Worm (Caenorhabditis elegans) whole organism, L3 larva: ENCODE data around the gene ZC374.2.

Experiments used
- ZK546.5 ChIP-seq: sonication (generic microtip); optimal IDR thresholded peaks from 2 replicates; lab custom pipeline; 2017; ENCODE audit warnings: missing biosample characterization, missing genetic modification characterization
- ama-1 ChIP-seq: fragments of 150-350 bp; optimal IDR thresholded peaks from 2 replicates; lab custom pipeline; 2018
- ceh-9 ChIP-seq: sonication (generic microtip); optimal IDR thresholded peaks from 2 replicates; lab custom pipeline; 2018; ENCODE audit warnings: missing biosample characterization, missing genetic modification characterization
- elt-2 ChIP-seq: sonication (generic microtip); optimal IDR thresholded peaks from 2 replicates; lab custom pipeline; 2016; ENCODE audit warnings: missing genetic modification reagents, mild to moderate bottlenecking, missing genetic modification characterization, missing compliant biosample characterization
- lin-15B ChIP-seq: fragments of 150-350 bp; optimal IDR thresholded peaks from 2 replicates; lab custom pipeline; 2014; ENCODE audit warnings: missing biosample characterization, missing genetic modification characterization
- lsy-12 ChIP-seq: sonication (generic microtip); optimal IDR thresholded peaks from 2 replicates; lab custom pipeline; 2016; ENCODE audit warnings: mild to moderate bottlenecking, missing genetic modification characterization, missing compliant biosample characterization
- mdl-1 ChIP-seq: fragments of 150-350 bp; optimal IDR thresholded peaks from 2 replicates; lab custom pipeline; 2014; ENCODE audit warnings: missing biosample characterization, missing genetic modification characterization
- nhr-11 ChIP-seq: fragments of 150-350 bp; optimal IDR thresholded peaks from 2 replicates; lab custom pipeline; 2014; ENCODE audit warnings: missing biosample characterization, missing genetic modification characterization
- nhr-237 ChIP-seq: fragments of 150-350 bp; optimal IDR thresholded peaks from 2 replicates; lab custom pipeline; 2014; ENCODE audit warnings: missing biosample characterization, missing genetic modification characterization
- nhr-25 ChIP-seq: sonication (generic microtip); optimal IDR thresholded peaks from 2 replicates; lab custom pipeline; 2017; ENCODE audit warnings: missing biosample characterization, missing genetic modification characterization
- pha-4 ChIP-seq: fragments of 150-350 bp; optimal IDR thresholded peaks from 2 replicates; lab custom pipeline; 2014; ENCODE audit warnings: missing biosample characterization, missing genetic modification reagents, missing genetic modification characterization
- snpc-4 ChIP-seq: fragments of 150-350 bp; optimal IDR thresholded peaks from 2 replicates; lab custom pipeline; 2014; ENCODE audit warnings: missing biosample characterization, missing genetic modification characterization
- tbx-2 ChIP-seq: sonication (generic microtip); optimal IDR thresholded peaks from 2 replicates; lab custom pipeline; 2016; ENCODE audit warnings: mild to moderate bottlenecking, missing genetic modification characterization, missing compliant biosample characterization

ce11 chrX:10047325-10047724, at the start of gene ZC374.2:
- TF ChIP-seq pha-4 (tag; lab: Kevin White, UChicago) (no peak), ceh-9 (tag; lab: Kevin White, UChicago) (no peak), tbx-2 (tag; lab: Kevin White, UChicago) (no peak), ama-1 (lab: Kevin White, UChicago) (no peak), nhr-237 (tag; lab: Kevin White, UChicago) (no peak), ZK546.5 (tag; lab: Kevin White, UChicago) (no peak), lin-15B (tag; lab: Kevin White, UChicago) (no peak), snpc-4 (tag; lab: Kevin White, UChicago) (no peak), elt-2 (tag; lab: Kevin White, UChicago) (no peak), nhr-11 (tag; lab: Kevin White, UChicago) (no peak), nhr-25 (tag; lab: Kevin White, UChicago) (no peak), lsy-12 (tag; lab: Kevin White, UChicago) (no peak), mdl-1 (tag; lab: Kevin White, UChicago) (no peak)
